Fruit fly (Drosophila melanogaster) whole organism, embryonic: ENCODE measurements around the gene tHMG1.
A peak's percentile ranks its signal among the peaks of the same experiment; 100 is the strongest.

Source experiments
- Aef1 ChIP-seq: fragments of 200-800 bp; sonication (Bioruptor generic); IDR thresholded peaks from 3 replicates; pipeline ENCODE4 v1.3.6; 2022; ENCODE audit warnings: missing biosample characterization, missing genetic modification characterization
- B-H1 ChIP-seq: fragments of 200-800 bp; sonication (Bioruptor generic); IDR thresholded peaks from 3 replicates; pipeline ENCODE4 v1.3.6; 2022; ENCODE audit warnings: missing biosample characterization, missing genetic modification characterization
- CG10147 ChIP-seq: fragments of 200-800 bp; sonication (Bioruptor generic); optimal IDR thresholded peaks from 2 replicates; lab custom pipeline; 2019; ENCODE audit warnings: missing biosample characterization, mild to moderate bottlenecking, missing genetic modification characterization, moderate library complexity
- CG11247 ChIP-seq: fragments of 200-800 bp; sonication (Bioruptor generic); IDR thresholded peaks from 2 replicates; pipeline ENCODE4 v1.3.6; 2022; ENCODE audit warnings: missing biosample characterization, missing genetic modification characterization
- CG14050 ChIP-seq: fragments of 200-800 bp; sonication (Bioruptor generic); IDR thresholded peaks from 3 replicates; pipeline ENCODE4 v1.3.6; 2022; ENCODE audit warnings: missing biosample characterization, missing genetic modification characterization
- CG17328 ChIP-seq: fragments of 200-800 bp; sonication (Bioruptor generic); IDR thresholded peaks from 2 replicates; pipeline ENCODE4 v1.3.6; 2022; ENCODE audit warnings: missing biosample characterization, missing genetic modification characterization
- CG1832 ChIP-seq: fragments of 200-800 bp; sonication (Bioruptor generic); optimal IDR thresholded peaks from 2 replicates; lab custom pipeline; 2017; ENCODE audit warnings: missing biosample characterization, mild to moderate bottlenecking, missing genetic modification characterization, inconsistent platforms
- CG32767 ChIP-seq: fragments of 200-800 bp; sonication (Bioruptor generic); IDR thresholded peaks from 2 replicates; pipeline ENCODE4 v1.3.6; 2022; ENCODE audit warnings: missing biosample characterization, missing genetic modification characterization
- CG5953 ChIP-seq: fragments of 200-800 bp; sonication (Bioruptor generic); IDR thresholded peaks from 2 replicates; pipeline ENCODE4 v1.3.6; 2022; ENCODE audit warnings: missing biosample characterization, missing genetic modification characterization
- CG6683 ChIP-seq: fragments of 200-800 bp; sonication (Bioruptor generic); optimal IDR thresholded peaks from 2 replicates; lab custom pipeline; 2017; ENCODE audit warnings: missing biosample characterization, mild to moderate bottlenecking, missing genetic modification characterization, missing genetic modification reagents
- CG6791 ChIP-seq: fragments of 200-800 bp; sonication (Bioruptor generic); IDR thresholded peaks from 3 replicates; pipeline ENCODE4 v1.3.6; 2022; ENCODE audit warnings: missing biosample characterization, missing genetic modification characterization; ENCODE audit not compliant: partially characterized antibody
- CG6813 ChIP-seq: fragments of 200-800 bp; sonication (Bioruptor generic); optimal IDR thresholded peaks from 2 replicates; lab custom pipeline; 2017; ENCODE audit warnings: missing biosample characterization, missing genetic modification characterization, mild to moderate bottlenecking, moderate library complexity, missing genetic modification reagents
- CG7786 ChIP-seq: fragments of 200-800 bp; sonication (Bioruptor generic); optimal IDR thresholded peaks from 2 replicates; lab custom pipeline; 2016; ENCODE audit warnings: missing biosample characterization, missing genetic modification characterization
- CG7928 ChIP-seq: fragments of 200-800 bp; sonication (Bioruptor generic); optimal IDR thresholded peaks from 2 replicates; lab custom pipeline; 2017; ENCODE audit warnings: missing biosample characterization, mild to moderate bottlenecking, missing genetic modification characterization
- CG7963 ChIP-seq: fragments of 200-800 bp; sonication (Bioruptor generic); IDR thresholded peaks from 3 replicates; pipeline ENCODE4 v1.3.6; 2022; ENCODE audit warnings: missing biosample characterization, missing genetic modification characterization; ENCODE audit not compliant: partially characterized antibody
- CG8290 ChIP-seq, 3 experiments: fragments of 200-800 bp; sonication (Bioruptor generic); optimal IDR thresholded peaks; 2 replicates each; lab custom pipeline; 2016 to 2019; ENCODE audit warnings: missing biosample characterization in 3 of 3, missing genetic modification characterization in 3 of 3, mild to moderate bottlenecking in 2 of 3, moderate library complexity in 1 of 3
- CG8765 ChIP-seq: fragments of 200-800 bp; sonication (Bioruptor generic); IDR thresholded peaks from 2 replicates; pipeline ENCODE4 v1.3.6; 2022; ENCODE audit warnings: missing biosample characterization, missing genetic modification characterization
- CG9817 ChIP-seq: fragments of 200-800 bp; sonication (Bioruptor generic); optimal IDR thresholded peaks from 2 replicates; lab custom pipeline; 2018; ENCODE audit warnings: missing biosample characterization, mild to moderate bottlenecking, missing genetic modification characterization, moderate library complexity
- Dad ChIP-seq: fragments of 200-800 bp; sonication (Bioruptor generic); optimal IDR thresholded peaks from 3 replicates; lab custom pipeline; 2016; ENCODE audit warnings: missing biosample characterization, missing genetic modification characterization
- Eip74EF ChIP-seq, 2 experiments: fragments of 200-800 bp in 1 of 2; fragments of >200 bp in 1 of 2; sonication (Bioruptor generic) in 1 of 2; optimal IDR thresholded peaks; 2 replicates each; lab custom pipeline; 2017 to 2019; ENCODE audit warnings: missing biosample characterization in 2 of 2, missing genetic modification characterization in 2 of 2, mild to moderate bottlenecking in 1 of 2, moderate library complexity in 1 of 2
- HmgD ChIP-seq: fragments of 200-800 bp; sonication (Bioruptor generic); optimal IDR thresholded peaks from 3 replicates; lab custom pipeline; 2016; ENCODE audit warnings: missing biosample characterization, missing genetic modification characterization
- Hmr ChIP-seq: fragments of 200-800 bp; sonication (Bioruptor generic); optimal IDR thresholded peaks from 3 replicates; lab custom pipeline; 2017; ENCODE audit warnings: mild to moderate bottlenecking, missing biosample characterization, missing genetic modification reagents, missing genetic modification characterization
- Hr39 ChIP-seq: fragments of >200 bp; optimal IDR thresholded peaks from 2 replicates; lab custom pipeline; 2017
- Hr51 ChIP-seq, 2 experiments: fragments of 200-800 bp; sonication (Bioruptor generic); optimal IDR thresholded peaks; 2 replicates in 1 of 2; 3 replicates in 1 of 2; lab custom pipeline; 2016 to 2018; ENCODE audit warnings: missing biosample characterization in 2 of 2, missing genetic modification characterization in 2 of 2, mild to moderate bottlenecking in 1 of 2, moderate library complexity in 1 of 2
- Lhr ChIP-seq: fragments of 200-800 bp; sonication (Bioruptor generic); optimal IDR thresholded peaks from 3 replicates; lab custom pipeline; 2017; ENCODE audit warnings: mild to moderate bottlenecking, missing biosample characterization, missing genetic modification reagents, missing genetic modification characterization
- MBD-R2 ChIP-seq: fragments of 200-800 bp; sonication (Bioruptor generic); IDR thresholded peaks from 2 replicates; pipeline ENCODE4 v1.3.6; 2022; ENCODE audit warnings: missing biosample characterization, missing genetic modification characterization
- Meics ChIP-seq: fragments of 200-800 bp; sonication (Bioruptor generic); optimal IDR thresholded peaks from 2 replicates; lab custom pipeline; 2017; ENCODE audit warnings: missing biosample characterization, mild to moderate bottlenecking, missing genetic modification characterization
- NfI ChIP-seq: fragments of 200-800 bp; sonication (Bioruptor generic); optimal IDR thresholded peaks from 3 replicates; lab custom pipeline; 2018; ENCODE audit warnings: missing biosample characterization, mild to moderate bottlenecking, missing genetic modification characterization, moderate library complexity
- Opbp ChIP-seq: fragments of 200-800 bp; sonication (Bioruptor generic); IDR thresholded peaks from 3 replicates; pipeline ENCODE4 v1.3.6; 2022; ENCODE audit warnings: missing biosample characterization, missing genetic modification characterization; ENCODE audit not compliant: partially characterized antibody
- ato ChIP-seq: fragments of 200-800 bp; sonication (Bioruptor generic); IDR thresholded peaks from 2 replicates; pipeline ENCODE4 v1.3.6; 2022; ENCODE audit warnings: missing biosample characterization, missing genetic modification characterization; ENCODE audit not compliant: partially characterized antibody
- crol ChIP-seq: fragments of 200-800 bp; sonication (Bioruptor generic); IDR thresholded peaks from 2 replicates; pipeline ENCODE4 v1.3.6; 2022; ENCODE audit warnings: missing biosample characterization, missing genetic modification characterization
- gt ChIP-seq: fragments of 200-800 bp; sonication (Bioruptor generic); IDR thresholded peaks from 2 replicates; pipeline ENCODE4 v1.3.6; 2022; ENCODE audit warnings: missing biosample characterization, missing genetic modification characterization
- h ChIP-seq: fragments of >200 bp; optimal IDR thresholded peaks from 2 replicates; lab custom pipeline; 2017
- jing ChIP-seq: fragments of 200-800 bp; sonication (Bioruptor generic); optimal IDR thresholded peaks from 2 replicates; lab custom pipeline; 2018; ENCODE audit warnings: missing biosample characterization, mild to moderate bottlenecking, missing genetic modification characterization
- jumu ChIP-seq: fragments of 200-800 bp; sonication (Bioruptor generic); optimal IDR thresholded peaks from 3 replicates; lab custom pipeline; 2016; ENCODE audit warnings: missing biosample characterization, missing genetic modification characterization
- kni ChIP-seq: fragments of 200-800 bp; sonication (Bioruptor generic); optimal IDR thresholded peaks from 3 replicates; lab custom pipeline; 2017; ENCODE audit warnings: mild to moderate bottlenecking, missing biosample characterization, missing genetic modification reagents, missing genetic modification characterization
- oc ChIP-seq: fragments of 200-800 bp; sonication (Bioruptor generic); optimal IDR thresholded peaks from 2 replicates; lab custom pipeline; 2018; ENCODE audit warnings: missing biosample characterization, mild to moderate bottlenecking, missing genetic modification characterization, moderate library complexity
- pb ChIP-seq: fragments of 200-800 bp; sonication (Bioruptor generic); optimal IDR thresholded peaks from 3 replicates; lab custom pipeline; 2016; ENCODE audit warnings: missing biosample characterization, missing genetic modification characterization
- peb ChIP-seq: fragments of 200-800 bp; sonication (Bioruptor generic); IDR thresholded peaks from 2 replicates; pipeline ENCODE4 v1.3.6; 2022; ENCODE audit warnings: missing biosample characterization, missing genetic modification characterization
- pho ChIP-seq: fragments of 200-800 bp; sonication (Bioruptor generic); optimal IDR thresholded peaks from 2 replicates; lab custom pipeline; 2016; ENCODE audit warnings: missing biosample characterization, missing genetic modification characterization
- prd ChIP-seq, 3 experiments: fragments of >200 bp in 2 of 3; fragments of 200-800 bp in 1 of 3; sonication (Bioruptor generic) in 1 of 3; optimal IDR thresholded peaks in 2 of 3; IDR thresholded peaks in 1 of 3; 2 replicates in 2 of 3; 3 replicates in 1 of 3; pipeline versions ENCODE4 v1.3.6 to Lab custom; 2017 to 2022; ENCODE audit warnings: missing biosample characterization in 1 of 3, missing genetic modification characterization in 1 of 3
- salm ChIP-seq: fragments of 200-800 bp; sonication (Bioruptor generic); optimal IDR thresholded peaks from 2 replicates; lab custom pipeline; 2018; ENCODE audit warnings: missing biosample characterization, mild to moderate bottlenecking, missing genetic modification characterization
- tin ChIP-seq: fragments of 200-800 bp; sonication (Bioruptor generic); optimal IDR thresholded peaks from 3 replicates; lab custom pipeline; 2016; ENCODE audit warnings: missing biosample characterization, missing genetic modification characterization
- ttk ChIP-seq: fragments of 200-800 bp; sonication (Bioruptor generic); IDR thresholded peaks from 2 replicates; pipeline ENCODE4 v2.1.2; 2022; ENCODE audit warnings: missing biosample characterization, missing genetic modification characterization
- tx ChIP-seq: fragments of 200-800 bp; sonication (Bioruptor generic); optimal IDR thresholded peaks from 2 replicates; lab custom pipeline; 2016; ENCODE audit warnings: missing biosample characterization, missing genetic modification characterization
- wek ChIP-seq: fragments of 200-800 bp; sonication (Bioruptor generic); optimal IDR thresholded peaks from 3 replicates; lab custom pipeline; 2018; ENCODE audit warnings: missing biosample characterization, mild to moderate bottlenecking, missing genetic modification characterization, moderate library complexity
- yki ChIP-seq: fragments of >200 bp; optimal IDR thresholded peaks from 3 replicates; lab custom pipeline; 2018
- zen2 ChIP-seq: fragments of 200-800 bp; sonication (Bioruptor generic); IDR thresholded peaks from 3 replicates; pipeline ENCODE4 v1.3.6; 2022; ENCODE audit warnings: missing biosample characterization, missing genetic modification characterization; ENCODE audit not compliant: partially characterized antibody

Gene tHMG1

dm6 chr3R:22524344-22525072 lies 32.9 kb downstream of the tHMG1 start (continued):
- TF ChIP-seq jing (no peak), Meics (peak; percentile 5), ttk (GFP tag; lab: Robert Waterston, UW) (no peak), ato (GFP tag; lab: Robert Waterston, UW) (no peak), CG11247 (GFP tag; lab: Robert Waterston, UW) (0 out of 2 replicates have a peak, but pooled peaks have one; percentile 19), peb (GFP tag; lab: Robert Waterston, UW) (no peak), CG1832 (GFP tag; lab: Kevin White, UChicago) (no peak), Aef1 (no peak), crol (GFP tag; lab: Robert Waterston, UW) (no peak), jumu (GFP tag; lab: Kevin White, UChicago) (peak; percentile 10), wek (GFP tag; lab: Kevin White, UChicago) (peak; percentile 89), B-H1 (peak; percentile 30; the same call in 1 of the 3 replicates), CG7928 (GFP tag; lab: Kevin White, UChicago) (no peak), CG7786 (GFP tag; lab: Kevin White, UChicago) (no peak), CG9817 (no peak), tx (GFP tag; lab: Kevin White, UChicago) (no peak), h (no peak), HmgD (GFP tag; lab: Kevin White, UChicago) (no peak), oc (tag; lab: Kevin White, UChicago) (peak; percentile 57), CG6791 (GFP tag; lab: Robert Waterston, UW) (no peak), CG17328 (GFP tag; lab: Robert Waterston, UW) (0 out of 2 replicates have a peak, but pooled peaks have one; percentile 14), pho (GFP tag; lab: Kevin White, UChicago) (peak; percentile 27), tin (peak; percentile 31), CG14050 (no peak), Hmr (GFP tag; lab: Kevin White, UChicago) (peak; percentile 45), CG32767 (0 out of 2 replicates have a peak, but pooled peaks have one; percentile 6), Dad (GFP tag; lab: Kevin White, UChicago) (peak; percentile 38), Opbp (GFP tag; lab: Robert Waterston, UW) (no peak), CG6683 (GFP tag; lab: Kevin White, UChicago) (peak; percentile 45), salm (peak; percentile 64), CG8765 (GFP tag; lab: Robert Waterston, UW) (no peak), kni (peak; percentile 91), yki (lab: Kevin White, UChicago) (no peak), NfI (GFP tag; lab: Kevin White, UChicago) (peak; percentile 48), CG8290 (GFP tag; optimal IDR thresholded peaks at IDR 0.05; lab: Kevin White, UChicago) (peak; percentile 69), CG8290 (tag; optimal IDR thresholded peaks at IDR 0.05; lab: Kevin White, UChicago) (peak; percentile 34 to 84), Hr51 (GFP tag; optimal IDR thresholded peaks at IDR 0.05; lab: Kevin White, UChicago) (peak; percentile 25 to 28), CG6813 (GFP tag; lab: Kevin White, UChicago) (peak; percentile 72), Hr39 (lab: Kevin White, UChicago) (no peak), prd (optimal IDR thresholded peaks at IDR 0.05; lab: Kevin White, UChicago) (no peak), prd (GFP tag; IDR thresholded peaks at IDR 0.05; lab: Robert Waterston, UW) (no peak), zen2 (GFP tag; lab: Robert Waterston, UW) (no peak), CG7963 (GFP tag; lab: Robert Waterston, UW) (no peak), gt (GFP tag; lab: Robert Waterston, UW) (no peak), CG5953 (GFP tag; lab: Robert Waterston, UW) (peak; percentile 64; the same call in 1 of the 2 replicates), CG10147 (GFP tag; lab: Kevin White, UChicago) (peak; percentile 19), pb (GFP tag; lab: Kevin White, UChicago) (peak; percentile 61), Eip74EF (GFP tag; optimal IDR thresholded peaks at IDR 0.05; lab: Kevin White, UChicago) (peak in 1 of 2 experiments; percentile 93), Lhr (GFP tag; lab: Kevin White, UChicago) (peak; percentile 23), MBD-R2 (GFP tag; lab: Robert Waterston, UW) (no peak)
